Worm (Caenorhabditis elegans) whole organism, L4 larva: ENCODE measurements around the gene ccdc-47.

Experiments
- F44E2.7 ChIP-seq: fragments of 200-800 bp; sonication (Bioruptor generic); IDR thresholded peaks from 2 replicates; pipeline ENCODE4 v2.1.2; 2022; ENCODE audit warnings: missing genetic modification characterization, missing compliant biosample characterization
- F49E8.2 ChIP-seq: sonication (generic microtip); optimal IDR thresholded peaks from 2 replicates; lab custom pipeline; 2016; ENCODE audit warnings: missing compliant biosample characterization, mild to moderate bottlenecking, missing genetic modification characterization, borderline replicate concordance
- R02D3.7 ChIP-seq: fragments of 150-350 bp; sonication (generic microtip); optimal IDR thresholded peaks from 3 replicates; lab custom pipeline; 2014; ENCODE audit warnings: missing biosample characterization, missing genetic modification characterization
- T26A8.4 ChIP-seq: fragments of 200-800 bp; sonication (Bioruptor generic); IDR thresholded peaks from 2 replicates; pipeline ENCODE4 v1.3.6; 2022; ENCODE audit warnings: missing genetic modification characterization, missing compliant biosample characterization
- Y105C5A.15 ChIP-seq: fragments of 200-800 bp; sonication (Bioruptor generic); IDR thresholded peaks from 2 replicates; pipeline ENCODE4 v1.3.6; 2022; ENCODE audit warnings: missing genetic modification characterization, missing compliant biosample characterization
- ZK337.2 ChIP-seq: fragments of 200-800 bp; sonication (Bioruptor generic); IDR thresholded peaks from 2 replicates; pipeline ENCODE4 v1.3.6; 2022; ENCODE audit warnings: missing genetic modification reagents, missing genetic modification characterization, missing compliant biosample characterization
- ZK546.5 ChIP-seq, 2 experiments: sonication (generic microtip); optimal IDR thresholded peaks; 2 replicates each; lab custom pipeline; 2017; ENCODE audit warnings: missing biosample characterization in 2 of 2, missing genetic modification characterization in 2 of 2
- aha-1 ChIP-seq: fragments of 150-350 bp; peaks from one replicate; lab custom pipeline; 2014; ENCODE audit warnings: missing biosample characterization, missing genetic modification characterization
- ama-1 ChIP-seq: fragments of 150-350 bp; optimal IDR thresholded peaks from 2 replicates; lab custom pipeline; 2014; ENCODE audit warnings: inconsistent platforms, mixed read lengths
- ceh-44 ChIP-seq: fragments of 200-800 bp; sonication (Bioruptor generic); IDR thresholded peaks from 2 replicates; pipeline ENCODE4 v1.3.6; 2022; ENCODE audit warnings: missing genetic modification reagents, missing genetic modification characterization, missing compliant biosample characterization
- cey-2 ChIP-seq: sonication (generic microtip); optimal IDR thresholded peaks from 3 replicates; lab custom pipeline; 2017; ENCODE audit warnings: missing genetic modification characterization, mild to moderate bottlenecking, missing compliant biosample characterization, antibody characterized with exemption, borderline replicate concordance; ENCODE audit not compliant: insufficient read depth
- daf-12 ChIP-seq: fragments of 150-350 bp; optimal IDR thresholded peaks from 2 replicates; lab custom pipeline; 2014; ENCODE audit warnings: missing biosample characterization, missing genetic modification reagents, missing genetic modification characterization
- dmd-6 ChIP-seq: fragments of 200-800 bp; sonication (Bioruptor generic); IDR thresholded peaks from 2 replicates; pipeline ENCODE4 v1.3.6; 2022; ENCODE audit warnings: missing genetic modification reagents, missing genetic modification characterization, missing compliant biosample characterization
- dmd-9 ChIP-seq: fragments of 200-800 bp; sonication (Bioruptor generic); IDR thresholded peaks from 2 replicates; pipeline ENCODE4 v1.3.6; 2022; ENCODE audit warnings: missing genetic modification reagents, missing genetic modification characterization, missing compliant biosample characterization
- fkh-10 ChIP-seq: fragments of 150-350 bp; optimal IDR thresholded peaks from 2 replicates; lab custom pipeline; 2014; ENCODE audit warnings: missing biosample characterization, missing genetic modification reagents, missing genetic modification characterization
- fos-1 ChIP-seq: fragments of 150-350 bp; optimal IDR thresholded peaks from 2 replicates; lab custom pipeline; 2014; ENCODE audit warnings: missing biosample characterization, missing genetic modification characterization
- gei-8 ChIP-seq: fragments of 200-800 bp; sonication (Bioruptor generic); optimal IDR thresholded peaks from 2 replicates; lab custom pipeline; 2018; ENCODE audit warnings: mild to moderate bottlenecking, missing genetic modification characterization, missing compliant biosample characterization
- hlh-11 ChIP-seq: fragments of 200-800 bp; sonication (Bioruptor generic); optimal IDR thresholded peaks from 2 replicates; lab custom pipeline; 2018; ENCODE audit warnings: mild to moderate bottlenecking, missing genetic modification characterization, missing compliant biosample characterization
- hlh-30 ChIP-seq: sonication (generic microtip); optimal IDR thresholded peaks from 2 replicates; lab custom pipeline; 2017; ENCODE audit warnings: antibody characterized with exemption, mild to moderate bottlenecking, missing genetic modification characterization, missing compliant biosample characterization; ENCODE audit not compliant: insufficient read depth
- lin-13 ChIP-seq: fragments of 150-350 bp; optimal IDR thresholded peaks from 2 replicates; lab custom pipeline; 2014; ENCODE audit warnings: missing biosample characterization, missing genetic modification reagents, missing genetic modification characterization
- lin-15B ChIP-seq: fragments of 150-350 bp; sonication (generic microtip); optimal IDR thresholded peaks from 3 replicates; lab custom pipeline; 2014; ENCODE audit warnings: missing biosample characterization, missing genetic modification characterization
- lin-29 ChIP-seq: fragments of 200-800 bp; sonication (Bioruptor generic); IDR thresholded peaks from 2 replicates; pipeline ENCODE4 v1.3.6; 2022; ENCODE audit warnings: missing genetic modification reagents, missing genetic modification characterization, missing compliant biosample characterization
- lin-39 ChIP-seq: fragments of 150-350 bp; optimal IDR thresholded peaks from 2 replicates; lab custom pipeline; 2014; ENCODE audit warnings: missing biosample characterization, missing genetic modification reagents, missing genetic modification characterization
- madf-5 ChIP-seq, 2 experiments: fragments of 200-800 bp; sonication (Bioruptor generic); IDR thresholded peaks; 2 replicates each; pipeline ENCODE4 v1.3.6; 2022; ENCODE audit warnings: missing compliant biosample characterization in 2 of 2, missing genetic modification characterization in 2 of 2
- mep-1 ChIP-seq: fragments of 150-350 bp; sonication (generic microtip); optimal IDR thresholded peaks from 3 replicates; lab custom pipeline; 2014; ENCODE audit warnings: missing biosample characterization, missing genetic modification characterization
- mes-2 ChIP-seq: sonication (generic microtip); optimal IDR thresholded peaks from 2 replicates; lab custom pipeline; 2016; ENCODE audit warnings: missing genotype, mild to moderate bottlenecking, missing genetic modification characterization, missing compliant biosample characterization; ENCODE audit not compliant: poor library complexity, severe bottlenecking
- mxl-3 ChIP-seq: fragments of 200-800 bp; sonication (Bioruptor generic); optimal IDR thresholded peaks from 2 replicates; lab custom pipeline; 2018; ENCODE audit warnings: mild to moderate bottlenecking, missing genetic modification characterization, missing compliant biosample characterization
- nhr-10 ChIP-seq: fragments of 150-350 bp; optimal IDR thresholded peaks from 2 replicates; lab custom pipeline; 2014; ENCODE audit warnings: missing biosample characterization, missing genetic modification characterization
- nhr-25 ChIP-seq: sonication (generic microtip); optimal IDR thresholded peaks from 2 replicates; lab custom pipeline; 2017; ENCODE audit warnings: missing genetic modification characterization, mild to moderate bottlenecking, missing compliant biosample characterization, antibody characterized with exemption, moderate library complexity, borderline replicate concordance; ENCODE audit not compliant: insufficient read depth
- nhr-48 ChIP-seq: sonication (generic microtip); optimal IDR thresholded peaks from 2 replicates; lab custom pipeline; 2016; ENCODE audit warnings: mild to moderate bottlenecking, missing genetic modification characterization, missing compliant biosample characterization
- nhr-76 ChIP-seq: fragments of 150-350 bp; optimal IDR thresholded peaks from 2 replicates; lab custom pipeline; 2014; ENCODE audit warnings: missing biosample characterization, missing genetic modification characterization
- nhr-77 ChIP-seq: fragments of 150-350 bp; optimal IDR thresholded peaks from 2 replicates; lab custom pipeline; 2014; ENCODE audit warnings: missing biosample characterization, missing genetic modification characterization
- pha-4 ChIP-seq, 2 experiments: fragments of 150-350 bp in 1 of 2; fragments of 200-800 bp in 1 of 2; sonication (Bioruptor generic) in 1 of 2; IDR thresholded peaks in 1 of 2; optimal IDR thresholded peaks in 1 of 2; 2 replicates each; pipeline versions ENCODE4 v1.3.6 to Lab custom; 2014 to 2022; ENCODE audit warnings: missing genetic modification characterization in 2 of 2, missing genetic modification reagents in 2 of 2, missing biosample characterization in 1 of 2, missing compliant biosample characterization in 1 of 2
- pqm-1 ChIP-seq: sonication (generic microtip); optimal IDR thresholded peaks from 2 replicates; lab custom pipeline; 2017; ENCODE audit warnings: missing biosample characterization, missing genetic modification characterization
- rbr-2 ChIP-seq: sonication (generic microtip); optimal IDR thresholded peaks from 2 replicates; lab custom pipeline; 2016; ENCODE audit warnings: missing genotype, missing genetic modification characterization, missing compliant biosample characterization
- saeg-2 ChIP-seq: fragments of 200-800 bp; sonication (Bioruptor generic); IDR thresholded peaks from 2 replicates; pipeline ENCODE4 v1.3.6; 2022; ENCODE audit warnings: missing genetic modification reagents, missing genetic modification characterization, missing compliant biosample characterization
- set-16 ChIP-seq: fragments of 200-800 bp; sonication (Bioruptor generic); IDR thresholded peaks from 2 replicates; pipeline ENCODE4 v1.3.6; 2022; ENCODE audit warnings: missing genetic modification reagents, missing genetic modification characterization, missing compliant biosample characterization
- skn-1 ChIP-seq: fragments of 150-350 bp; optimal IDR thresholded peaks from 2 replicates; lab custom pipeline; 2014; ENCODE audit warnings: missing biosample characterization, missing genetic modification characterization
- spr-1 ChIP-seq: sonication (generic microtip); optimal IDR thresholded peaks from 2 replicates; lab custom pipeline; 2016; ENCODE audit warnings: mild to moderate bottlenecking, missing genetic modification characterization, missing compliant biosample characterization
- tra-1 ChIP-seq: fragments of 200-800 bp; sonication (Bioruptor generic); IDR thresholded peaks from 2 replicates; pipeline ENCODE4 v1.3.6; 2022; ENCODE audit warnings: missing genetic modification reagents, missing genetic modification characterization, missing compliant biosample characterization
- unc-130 ChIP-seq: sonication (generic microtip); optimal IDR thresholded peaks from 2 replicates; lab custom pipeline; 2016; ENCODE audit warnings: missing genetic modification reagents, missing genetic modification characterization, missing compliant biosample characterization
- unc-62 ChIP-seq, 3 experiments: fragments of 150-350 bp in 1 of 3; sonication (generic microtip); optimal IDR thresholded peaks in 2 of 3; peaks in 1 of 3; 1 replicate in 1 of 3; 2 replicates in 2 of 3; lab custom pipeline; 2014 to 2017; ENCODE audit warnings: missing biosample characterization in 3 of 3, missing genetic modification characterization in 3 of 3, missing genetic modification reagents in 3 of 3, missing genotype in 1 of 3
- zip-2 ChIP-seq: fragments of 150-350 bp; optimal IDR thresholded peaks from 2 replicates; lab custom pipeline; 2014; ENCODE audit warnings: missing biosample characterization, missing genetic modification characterization
- ztf-7 ChIP-seq: fragments of 150-350 bp; optimal IDR thresholded peaks from 2 replicates; lab custom pipeline; 2014; ENCODE audit warnings: missing biosample characterization, missing genetic modification characterization

The ccdc-47 gene

DNA sequence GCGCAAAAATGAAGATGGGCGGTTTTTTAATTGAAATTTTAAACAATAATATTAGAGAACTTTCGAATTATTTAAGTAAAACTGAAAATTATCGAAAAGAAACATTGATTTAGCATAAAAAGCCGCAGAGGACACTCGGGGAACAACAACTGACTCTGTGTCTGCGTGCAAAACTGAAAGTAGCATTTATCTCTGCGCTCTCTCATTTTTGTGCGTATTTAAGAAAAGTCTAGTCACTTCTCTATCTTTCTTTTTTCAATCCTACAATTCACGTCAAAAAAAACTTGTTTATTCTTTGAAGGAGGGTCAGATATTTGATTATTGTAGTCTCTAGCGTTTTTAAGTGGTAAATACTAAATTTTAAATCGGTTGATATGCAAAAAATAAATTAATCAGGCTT is 8.6 kb upstream of the ccdc-47 start (continued):
- peak; percentile 57 for TF ChIP-seq mep-1 (tag; lab: Kevin White, UChicago)
- no peak for TF ChIP-seq Y105C5A.15 (GFP tag; lab: Robert Waterston, UW)
- TF ChIP-seq lin-15B (tag; lab: Kevin White, UChicago), result no peak
- TF ChIP-seq aha-1 (tag; lab: Kevin White, UChicago), result peak; percentile 100
- no peak for TF ChIP-seq madf-5 (GFP tag; IDR thresholded peaks at IDR 0.05; lab: Robert Waterston, UW)
- no peak for TF ChIP-seq nhr-10 (tag; lab: Kevin White, UChicago)

DNA sequence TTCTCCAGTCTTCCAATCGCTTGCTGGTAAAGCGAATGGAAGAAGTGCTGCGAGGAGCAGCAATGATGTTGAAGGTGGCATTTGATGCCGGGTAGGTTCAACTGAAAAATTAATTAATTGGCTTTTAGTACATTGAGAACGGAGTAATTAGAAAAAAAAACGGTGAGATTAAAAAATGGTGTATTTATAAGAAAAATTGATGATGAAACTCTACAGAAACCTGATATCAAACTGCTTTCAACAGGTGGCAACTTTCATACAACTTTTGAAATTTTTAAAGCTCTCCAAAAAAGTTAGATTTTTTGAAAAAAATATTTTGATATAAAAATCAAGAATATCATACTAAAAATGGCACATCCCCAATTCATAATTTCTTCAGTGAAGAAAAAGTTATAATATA is 2.7 kb upstream of the ccdc-47 start, which contains the start of gene pat-3:
pat-3 (minus strand) TSS at position 101 of the 400 bp plus-strand sequence.
- TF ChIP-seq daf-12 (tag; lab: Kevin White, UChicago) (no peak), nhr-48 (tag; lab: Kevin White, UChicago) (no peak), fkh-10 (GFP tag; lab: Kevin White, UChicago) (no peak), ZK546.5 (tag; optimal IDR thresholded peaks at IDR 0.05; lab: Kevin White, UChicago) (no peak), fos-1 (no peak), pha-4 (GFP tag; IDR thresholded peaks at IDR 0.05; lab: Robert Waterston, UW) (no peak), pha-4 (tag; optimal IDR thresholded peaks at IDR 0.05; lab: Kevin White, UChicago) (no peak), F44E2.7 (GFP tag; lab: Robert Waterston, UW) (no peak), pqm-1 (no peak), R02D3.7 (tag; lab: Kevin White, UChicago) (no peak), ZK337.2 (GFP tag; lab: Robert Waterston, UW) (no peak), ama-1 (lab: Kevin White, UChicago) (no peak), nhr-76 (tag; lab: Kevin White, UChicago) (no peak), tra-1 (GFP tag; lab: Robert Waterston, UW) (no peak), aha-1 (tag; lab: Kevin White, UChicago) (no peak), spr-1 (tag; lab: Kevin White, UChicago) (no peak), dmd-6 (GFP tag; lab: Robert Waterston, UW) (no peak), cey-2 (no peak)
- TF ChIP-seq, all 104 proteins: peak for 0

DNA sequence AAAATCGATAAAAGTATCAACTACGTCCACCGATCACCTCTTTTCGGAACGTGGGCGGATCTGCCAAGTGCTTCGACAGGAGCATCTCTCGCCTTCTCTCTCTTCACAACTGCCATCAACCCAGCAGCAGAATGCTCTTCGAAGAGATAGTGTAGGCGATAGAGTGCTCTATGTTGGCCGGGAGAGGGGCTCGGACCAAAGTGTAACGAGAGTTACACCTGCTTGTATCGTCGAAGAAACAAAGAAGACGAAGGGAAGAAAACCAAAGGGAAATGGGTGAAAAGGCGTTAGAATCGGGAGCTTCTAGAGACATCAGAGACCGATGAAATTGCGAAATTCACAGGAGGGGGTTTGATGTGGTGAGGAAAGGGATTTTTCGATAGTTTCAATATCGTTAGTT is 1.9 kb upstream of the ccdc-47 start:
- TF ChIP-seq lin-39 (tag; lab: Kevin White, UChicago) (no peak), unc-62 (GFP tag; optimal IDR thresholded peaks at IDR 0.05 in 1 of 2; lab: Kevin White, UChicago) (peak in 1 of 2 experiments; percentile 89), unc-62 (tag; optimal IDR thresholded peaks at IDR 0.05; lab: Kevin White, UChicago) (no peak), F44E2.7 (GFP tag; lab: Robert Waterston, UW) (no peak), set-16 (GFP tag; lab: Robert Waterston, UW) (0 out of 2 replicates have a peak, but pooled peaks have one; percentile 26), aha-1 (tag; lab: Kevin White, UChicago) (peak; percentile 82), nhr-77 (tag; lab: Kevin White, UChicago) (no peak), hlh-11 (tag; lab: Kevin White, UChicago) (peak; percentile 20), ZK546.5 (tag; optimal IDR thresholded peaks at IDR 0.05; lab: Kevin White, UChicago) (no peak), hlh-30 (tag; lab: Kevin White, UChicago) (no peak), mxl-3 (GFP tag; lab: Kevin White, UChicago) (no peak)

- TF ChIP-seq nhr-76 (tag; lab: Kevin White, UChicago) (no peak), ztf-7 (tag; lab: Kevin White, UChicago) (no peak), T26A8.4 (GFP tag; lab: Robert Waterston, UW) (no peak), ama-1 (lab: Kevin White, UChicago) (no peak), F49E8.2 (tag; lab: Kevin White, UChicago) (no peak), lin-29 (no peak), rbr-2 (tag; lab: Kevin White, UChicago) (no peak), mep-1 (tag; lab: Kevin White, UChicago) (peak; percentile 30), zip-2 (no peak), aha-1 (tag; lab: Kevin White, UChicago) (peak; percentile 89), saeg-2 (GFP tag; lab: Robert Waterston, UW) (no peak), spr-1 (tag; lab: Kevin White, UChicago) (no peak), nhr-25 (tag; lab: Kevin White, UChicago) (no peak), gei-8 (no peak), lin-13 (GFP tag; lab: Kevin White, UChicago) (no peak), skn-1 (no peak), ceh-44 (GFP tag; lab: Robert Waterston, UW) (no peak), mes-2 (tag; lab: Kevin White, UChicago) (peak; percentile 39), pha-4 (GFP tag; IDR thresholded peaks at IDR 0.05; lab: Robert Waterston, UW) (no peak), pha-4 (tag; optimal IDR thresholded peaks at IDR 0.05; lab: Kevin White, UChicago) (no peak), unc-130 (GFP tag; lab: Kevin White, UChicago) (no peak), dmd-9 (GFP tag; lab: Robert Waterston, UW) (no peak)
These were observed 1.1 kb upstream of the ccdc-47 start for ce11 chrIII:3915705-3916104.
